Fruit fly (Drosophila melanogaster): ENCODE measurements around the gene CG9663.

- TF ChIP-seq Hr78 (GFP tag; optimal IDR thresholded peaks at IDR 0.05) (no peak), sage (GFP tag; optimal IDR thresholded peaks at IDR 0.05) (no peak), GATAd (GFP tag; optimal IDR thresholded peaks at IDR 0.05) (no peak)
Observed at dm6 chr2L:3304831-3305828, 2.2 kb upstream of the CG9663 start.
